Worm (Caenorhabditis elegans): ENCODE data around the gene gkow-1.

DNA sequence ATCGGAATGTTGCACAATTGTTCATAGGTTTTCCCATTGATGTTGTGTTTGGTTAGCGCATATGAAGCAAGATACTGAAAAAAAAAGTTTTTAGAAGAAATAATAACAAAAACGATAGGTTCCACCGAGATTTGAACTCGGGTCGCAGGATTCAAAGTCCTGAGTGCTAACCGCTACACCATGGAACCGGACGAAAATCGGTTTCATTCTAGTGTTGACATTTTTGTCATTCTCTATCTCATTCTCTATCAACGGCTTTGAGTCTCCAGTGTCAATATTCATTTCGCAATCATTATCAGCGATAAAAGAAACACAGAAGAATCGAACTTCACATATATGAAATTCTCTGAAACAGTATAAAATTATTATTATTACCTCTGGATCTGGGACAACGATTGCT is 46.8 kb upstream of the gkow-1 start:
- TF ChIP-seq madf-8 (GFP tag; conservative IDR thresholded peaks at IDR 0.05) (no peak), ama-1 (optimal IDR thresholded peaks at IDR 0.05) (no peak), ama-1 (GFP tag; optimal IDR thresholded peaks at IDR 0.05) (no peak), hlh-26 (GFP tag; conservative IDR thresholded peaks at IDR 0.05) (no peak), T26A5.8 (tag; optimal IDR thresholded peaks at IDR 0.05) (no peak)
